Worm (Caenorhabditis elegans): ENCODE data around the gene gcst-1.

The gcst-1 gene

ce11 chrV:5684534-5684933 lies 28.2 kb upstream of the gcst-1 start, which contains the start of the genes hmgs-1 and F25B4.4 (continued):
- peak; percentile 13 for TF ChIP-seq ceh-2 (tag; optimal IDR thresholded peaks at IDR 0.05)

ce11 chrV:5687115-5687979 lies 25.4 kb upstream of the gcst-1 start, which contains the start of gene F25B4.7:
Gene F25B4.7, minus strand, starts transcription at chrV:5687226.
- TF ChIP-seq sox-2 (GFP tag; IDR thresholded peaks at IDR 0.05) = no peak
- no peak for TF ChIP-seq fax-1 (tag; optimal IDR thresholded peaks at IDR 0.05)
- no peak for TF ChIP-seq ets-4 (tag; optimal IDR thresholded peaks at IDR 0.05)
- no peak for TF ChIP-seq sox-4 (tag; optimal IDR thresholded peaks at IDR 0.05)
- TF ChIP-seq unc-42 (tag; optimal IDR thresholded peaks at IDR 0.05) = peak; percentile 11

ce11 chrV:5691665-5692407 lies 20.9 kb upstream of the gcst-1 start, which contains the start of gene F25B4.8:
Gene F25B4.8, minus strand, starts transcription at chrV:5691715.
- no peak for TF ChIP-seq ets-4 (tag; optimal IDR thresholded peaks at IDR 0.05)
- no peak for TF ChIP-seq pax-1 (tag; optimal IDR thresholded peaks at IDR 0.05)
- no peak for TF ChIP-seq pqm-1 (tag; optimal IDR thresholded peaks at IDR 0.05)
- no peak for TF ChIP-seq ahr-1 (tag; optimal IDR thresholded peaks at IDR 0.05)

- TF ChIP-seq ceh-34 (tag; optimal IDR thresholded peaks at IDR 0.05) = no peak
- no peak for TF ChIP-seq madf-2 (tag; optimal IDR thresholded peaks at IDR 0.05)
- TF ChIP-seq tbx-2 (tag; optimal IDR thresholded peaks at IDR 0.05) = no peak
- TF ChIP-seq mec-3 (tag; optimal IDR thresholded peaks at IDR 0.05; ENCODE audit: borderline replicate concordance) = no peak
Measured at ce11 chrV:5693595-5693994, 19.1 kb upstream of the gcst-1 start.

- TF ChIP-seq ref-2 (tag; optimal IDR thresholded peaks at IDR 0.05) (no peak), fkh-10 (GFP tag; optimal IDR thresholded peaks at IDR 0.05) (no peak), ceh-45 (GFP tag; IDR thresholded peaks at IDR 0.05) (no peak), hlh-30 (tag; optimal IDR thresholded peaks at IDR 0.05; ENCODE audit: insufficient read depth) (no peak), dve-1 (tag; optimal IDR thresholded peaks at IDR 0.05) (no peak), ceh-22 (tag; optimal IDR thresholded peaks at IDR 0.05) (no peak), K09A11.1 (tag; optimal IDR thresholded peaks at IDR 0.05; ENCODE audit: insufficient read depth) (no peak), tbx-2 (tag; optimal IDR thresholded peaks at IDR 0.05) (no peak), fkh-6 (tag; optimal IDR thresholded peaks at IDR 0.05) (no peak), gmeb-2 (tag; optimal IDR thresholded peaks at IDR 0.05) (no peak), pha-2 (tag; optimal IDR thresholded peaks at IDR 0.05) (no peak), fax-1 (tag; optimal IDR thresholded peaks at IDR 0.05) (no peak), ceh-2 (tag; optimal IDR thresholded peaks at IDR 0.05) (no peak), ceh-18 (tag; optimal IDR thresholded peaks at IDR 0.05) (no peak), rnt-1 (tag; optimal IDR thresholded peaks at IDR 0.05) (no peak), zip-5 (tag; optimal IDR thresholded peaks at IDR 0.05) (no peak), sox-4 (tag; optimal IDR thresholded peaks at IDR 0.05) (no peak)
Measured at ce11 chrV:5695635-5696034, 17.1 kb upstream of the gcst-1 start.

ce11 chrV:5696177-5696576 lies 16.6 kb upstream of the gcst-1 start:
- TF ChIP-seq elt-4 (tag; optimal IDR thresholded peaks at IDR 0.05) (no peak), fkh-6 (tag; optimal IDR thresholded peaks at IDR 0.05) (no peak), dve-1 (tag; optimal IDR thresholded peaks at IDR 0.05) (no peak), hlh-13 (GFP tag; optimal IDR thresholded peaks at IDR 0.05) (no peak), nhr-11 (tag; optimal IDR thresholded peaks at IDR 0.05) (no peak), ceh-24 (tag; optimal IDR thresholded peaks at IDR 0.05) (no peak), hlh-15 (tag; optimal IDR thresholded peaks at IDR 0.05) (no peak), ztf-16 (tag; optimal IDR thresholded peaks at IDR 0.05) (no peak), lim-6 (tag; optimal IDR thresholded peaks at IDR 0.05) (no peak), hlh-30 (tag; optimal IDR thresholded peaks at IDR 0.05; ENCODE audit: insufficient read depth) (no peak), elt-2 (tag; optimal IDR thresholded peaks at IDR 0.05) (no peak), zip-5 (tag; optimal IDR thresholded peaks at IDR 0.05) (no peak)

All from whole organism, late embryonic.